Fruit fly (Drosophila melanogaster): ENCODE results near the gene CG17544.

Gene CG17544

dm6 chr2L:19342018-19342417, 56.3 kb downstream of the CG17544 start (continued):
- TF ChIP-seq CG5953 (GFP tag; IDR thresholded peaks at IDR 0.05) (no peak), bowl (GFP tag; IDR thresholded peaks at IDR 0.05) (no peak), Hsf (GFP tag; optimal IDR thresholded peaks at IDR 0.05) (no peak), kni (GFP tag; optimal IDR thresholded peaks at IDR 0.05) (no peak), Dref (GFP tag; IDR thresholded peaks at IDR 0.05) (no peak), vvl (GFP tag; IDR thresholded peaks at IDR 0.05) (peak; percentile 72), yki (optimal IDR thresholded peaks at IDR 0.05) (no peak), CG14441 (GFP tag; IDR thresholded peaks at IDR 0.05) (no peak), CG16815 (GFP tag; optimal IDR thresholded peaks at IDR 0.05) (peak; percentile 53), Ptx1 (GFP tag; IDR thresholded peaks at IDR 0.05) (no peak), sisA (GFP tag; IDR thresholded peaks at IDR 0.05) (no peak), Dp (GFP tag; optimal IDR thresholded peaks at IDR 0.05) (no peak), chif (GFP tag; optimal IDR thresholded peaks at IDR 0.05) (peak; percentile 5 to 59), z (GFP tag; IDR thresholded peaks at IDR 0.05) (no peak), NC2α (GFP tag; optimal IDR thresholded peaks at IDR 0.05) (no peak), NC2β (GFP tag; optimal IDR thresholded peaks at IDR 0.05) (no peak), wdn (GFP tag; IDR thresholded peaks at IDR 0.05) (no peak), ind (GFP tag; optimal IDR thresholded peaks at IDR 0.05) (no peak), CG10979 (tag; optimal IDR thresholded peaks at IDR 0.05) (peak; percentile 81), mam (GFP tag; optimal IDR thresholded peaks at IDR 0.05) (no peak), CG32767 (GFP tag; IDR thresholded peaks at IDR 0.05) (no peak), CG7963 (GFP tag; IDR thresholded peaks at IDR 0.05; ENCODE audit: partially characterized antibody) (no peak), Ada2b (GFP tag; IDR thresholded peaks at IDR 0.05) (no peak), CG13424 (tag; optimal IDR thresholded peaks at IDR 0.05) (peak; percentile 28), CrebB (tag; optimal IDR thresholded peaks at IDR 0.05) (no peak), CG10565 (GFP tag; optimal IDR thresholded peaks at IDR 0.05) (no peak), MTF-1 (GFP tag; optimal IDR thresholded peaks at IDR 0.05; ENCODE audit: borderline replicate concordance) (no peak), repo (GFP tag; optimal IDR thresholded peaks at IDR 0.05) (peak; percentile 12), CG32772 (GFP tag; IDR thresholded peaks at IDR 0.05) (peak; percentile 46; the same call in 1 of the 2 replicates), pan (optimal IDR thresholded peaks at IDR 0.05) (no peak), pan (GFP tag; optimal IDR thresholded peaks at IDR 0.05 in 1 of 2, IDR thresholded peaks at IDR 0.05 in 1 of 2) (no peak), CG7745 (tag; optimal IDR thresholded peaks at IDR 0.05) (no peak), tin (GFP tag; optimal IDR thresholded peaks at IDR 0.05) (peak; percentile 16), D (optimal IDR thresholded peaks at IDR 0.05) (no peak), D (GFP tag; optimal IDR thresholded peaks at IDR 0.05) (peak; percentile 62), CG8478 (optimal IDR thresholded peaks at IDR 0.05) (no peak), CG10209 (GFP tag; optimal IDR thresholded peaks at IDR 0.05) (peak; percentile 37), CG11085 (GFP tag; IDR thresholded peaks at IDR 0.05) (no peak), fd102C (GFP tag; optimal IDR thresholded peaks at IDR 0.05) (no peak), CG8089 (GFP tag; optimal IDR thresholded peaks at IDR 0.05) (no peak), ssp (GFP tag; IDR thresholded peaks at IDR 0.05) (no peak), Elba2 (GFP tag; optimal IDR thresholded peaks at IDR 0.05) (no peak), ken (GFP tag; IDR thresholded peaks at IDR 0.05) (no peak), HLH3B (GFP tag; IDR thresholded peaks at IDR 0.05) (no peak), dm (GFP tag; optimal IDR thresholded peaks at IDR 0.05) (no peak), HmgD (GFP tag; optimal IDR thresholded peaks at IDR 0.05) (no peak), CG18619 (GFP tag; optimal IDR thresholded peaks at IDR 0.05) (no peak), CG12744 (GFP tag; optimal IDR thresholded peaks at IDR 0.05) (no peak), stc (GFP tag; IDR thresholded peaks at IDR 0.05) (no peak), Rx (GFP tag; IDR thresholded peaks at IDR 0.05) (0 out of 2 replicates have a peak, but pooled peaks have one; percentile 35), Antp (GFP tag; optimal IDR thresholded peaks at IDR 0.05) (peak; percentile 0), CTCF (GFP tag; optimal IDR thresholded peaks at IDR 0.05) (no peak), YL-1 (GFP tag; optimal IDR thresholded peaks at IDR 0.05) (no peak), seq (GFP tag; IDR thresholded peaks at IDR 0.05) (no peak), Bdp1 (GFP tag; optimal IDR thresholded peaks at IDR 0.05) (peak; percentile 5)
